Worm (Caenorhabditis elegans) whole organism, midembryonic: ENCODE measurements around the gene R09H10.1.

Experiments
- T22C8.4 ChIP-seq: fragments of 200-800 bp; sonication (Bioruptor generic); IDR thresholded peaks from 2 replicates; pipeline ENCODE4 v1.3.6; 2022; ENCODE audit warnings: missing genetic modification characterization, missing compliant biosample characterization
- cog-1 ChIP-seq: sonication (generic microtip); optimal IDR thresholded peaks from 2 replicates; lab custom pipeline; 2016; ENCODE audit warnings: missing genetic modification characterization, missing compliant biosample characterization
- med-1 ChIP-seq: sonication (generic microtip); optimal IDR thresholded peaks from 2 replicates; lab custom pipeline; 2017; ENCODE audit warnings: missing genetic modification characterization, mild to moderate bottlenecking, missing compliant biosample characterization, antibody characterized with exemption, missing genetic modification reagents; ENCODE audit not compliant: insufficient read depth
- ref-1 ChIP-seq: fragments of 200-800 bp; sonication (Bioruptor generic); conservative IDR thresholded peaks from 2 replicates; pipeline ENCODE4 v1.3.6; 2022; ENCODE audit warnings: missing genetic modification reagents, missing genetic modification characterization, missing compliant biosample characterization

DNA sequence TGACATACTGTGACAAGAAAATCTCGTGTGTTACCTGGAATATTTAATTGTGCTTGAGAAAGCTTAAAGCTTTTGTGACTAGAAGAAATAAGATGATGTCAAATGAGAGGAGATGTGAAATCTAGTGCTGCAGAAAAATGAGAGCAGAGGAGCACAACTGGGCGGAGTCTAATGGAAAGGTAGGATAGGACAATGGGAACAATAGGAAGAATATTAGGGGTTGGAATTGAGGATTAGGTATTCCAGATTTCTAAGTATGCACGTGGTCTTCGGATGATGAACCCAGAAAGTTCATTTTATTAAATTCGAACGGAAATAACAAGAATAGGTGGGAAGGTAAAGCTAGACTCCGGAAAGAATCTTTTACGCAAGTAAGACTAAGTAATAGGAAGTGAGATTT lies 6.5 kb upstream of the R09H10.1 start, which contains the start of gene C43F9.7:
- no peak for TF ChIP-seq cog-1 (tag; lab: Kevin White, UChicago)
- no peak for TF ChIP-seq med-1 (GFP tag; lab: Kevin White, UChicago)
- no peak for TF ChIP-seq ref-1
- TF ChIP-seq T22C8.4 = no peak
